Worm (Caenorhabditis elegans) whole organism, L3 larva: Measurements from ENCODE around the gene egl-10.

ENCODE experiments used
- R02D3.7 ChIP-seq: fragments of 150-350 bp; optimal IDR thresholded peaks from 2 replicates; lab custom pipeline; 2014; ENCODE audit warnings: missing biosample characterization, missing genetic modification characterization
- ceh-28 ChIP-seq: fragments of 150-350 bp; optimal IDR thresholded peaks from 2 replicates; lab custom pipeline; 2014; ENCODE audit warnings: missing biosample characterization, missing genetic modification reagents, missing genetic modification characterization
- ceh-82 ChIP-seq: fragments of 150-350 bp; optimal IDR thresholded peaks from 2 replicates; lab custom pipeline; 2014; ENCODE audit warnings: missing biosample characterization, missing genetic modification characterization
- ceh-9 ChIP-seq: sonication (generic microtip); optimal IDR thresholded peaks from 2 replicates; lab custom pipeline; 2018; ENCODE audit warnings: missing biosample characterization, missing genetic modification characterization
- daf-12 ChIP-seq: fragments of 150-350 bp; optimal IDR thresholded peaks from 2 replicates; lab custom pipeline; 2014; ENCODE audit warnings: missing biosample characterization, missing genetic modification reagents, missing genetic modification characterization
- egl-5 ChIP-seq: fragments of 150-350 bp; optimal IDR thresholded peaks from 2 replicates; lab custom pipeline; 2017; ENCODE audit warnings: missing biosample characterization, missing genetic modification reagents, missing genetic modification characterization, inconsistent platforms
- elt-2 ChIP-seq: sonication (generic microtip); optimal IDR thresholded peaks from 2 replicates; lab custom pipeline; 2016; ENCODE audit warnings: missing genetic modification reagents, mild to moderate bottlenecking, missing genetic modification characterization, missing compliant biosample characterization
- elt-3 ChIP-seq, 3 experiments: fragments of 150-350 bp in 1 of 3; sonication (generic microtip) in 2 of 3; optimal IDR thresholded peaks; 2 replicates in 2 of 3; 4 replicates in 1 of 3; lab custom pipeline; 2014 to 2017; ENCODE audit warnings: missing biosample characterization in 3 of 3, missing genetic modification characterization in 3 of 3
- eor-1 ChIP-seq, 2 experiments: fragments of 150-350 bp; optimal IDR thresholded peaks; 2 replicates each; lab custom pipeline; 2014 to 2018; ENCODE audit warnings: missing biosample characterization in 2 of 2, missing genetic modification characterization in 2 of 2
- fos-1 ChIP-seq: fragments of 150-350 bp; optimal IDR thresholded peaks from 2 replicates; lab custom pipeline; 2014; ENCODE audit warnings: missing biosample characterization, missing genetic modification characterization
- hmg-11 ChIP-seq: sonication (generic microtip); optimal IDR thresholded peaks from 2 replicates; lab custom pipeline; 2016; ENCODE audit warnings: missing genetic modification characterization, missing compliant biosample characterization
- jun-1 ChIP-seq: fragments of 150-350 bp; optimal IDR thresholded peaks from 2 replicates; lab custom pipeline; 2014; ENCODE audit warnings: missing biosample characterization, missing genetic modification reagents, missing genetic modification characterization
- lin-15B ChIP-seq: fragments of 150-350 bp; optimal IDR thresholded peaks from 2 replicates; lab custom pipeline; 2014; ENCODE audit warnings: missing biosample characterization, missing genetic modification characterization
- lin-39 ChIP-seq: fragments of 150-350 bp; optimal IDR thresholded peaks from 2 replicates; lab custom pipeline; 2018; ENCODE audit warnings: missing biosample characterization, missing genetic modification reagents, missing genetic modification characterization
- lsy-12 ChIP-seq: sonication (generic microtip); optimal IDR thresholded peaks from 2 replicates; lab custom pipeline; 2016; ENCODE audit warnings: mild to moderate bottlenecking, missing genetic modification characterization, missing compliant biosample characterization
- mdl-1 ChIP-seq: fragments of 150-350 bp; optimal IDR thresholded peaks from 2 replicates; lab custom pipeline; 2014; ENCODE audit warnings: missing biosample characterization, missing genetic modification characterization
- mml-1 ChIP-seq: fragments of 150-350 bp; sonication (generic microtip); optimal IDR thresholded peaks from 3 replicates; lab custom pipeline; 2014; ENCODE audit warnings: missing biosample characterization, missing genetic modification characterization
- nfya-1 ChIP-seq: sonication (generic microtip); optimal IDR thresholded peaks from 2 replicates; lab custom pipeline; 2017; ENCODE audit warnings: missing genetic modification characterization, mild to moderate bottlenecking, missing compliant biosample characterization, antibody characterized with exemption, moderate library complexity; ENCODE audit not compliant: insufficient read depth
- nhr-12 ChIP-seq: fragments of 150-350 bp; optimal IDR thresholded peaks from 2 replicates; lab custom pipeline; 2014; ENCODE audit warnings: missing biosample characterization, missing genetic modification characterization
- nhr-23 ChIP-seq: fragments of 150-350 bp; optimal IDR thresholded peaks from 2 replicates; lab custom pipeline; 2014; ENCODE audit warnings: missing biosample characterization, missing genetic modification reagents, missing genetic modification characterization
- nhr-25 ChIP-seq: sonication (generic microtip); optimal IDR thresholded peaks from 2 replicates; lab custom pipeline; 2017; ENCODE audit warnings: missing biosample characterization, missing genetic modification characterization
- nhr-28 ChIP-seq: fragments of 150-350 bp; optimal IDR thresholded peaks from 2 replicates; lab custom pipeline; 2014; ENCODE audit warnings: missing biosample characterization, missing genetic modification characterization
- nhr-76 ChIP-seq: fragments of 150-350 bp; sonication (generic microtip); optimal IDR thresholded peaks from 5 replicates; lab custom pipeline; 2014; ENCODE audit warnings: missing biosample characterization, missing genetic modification characterization
- pha-4 ChIP-seq: fragments of 150-350 bp; optimal IDR thresholded peaks from 2 replicates; lab custom pipeline; 2014; ENCODE audit warnings: missing biosample characterization, missing genetic modification reagents, missing genetic modification characterization
- pqm-1 ChIP-seq: fragments of 150-350 bp; optimal IDR thresholded peaks from 2 replicates; lab custom pipeline; 2017; ENCODE audit warnings: missing biosample characterization, missing genetic modification characterization, inconsistent platforms
- skn-1 ChIP-seq: fragments of 150-350 bp; optimal IDR thresholded peaks from 2 replicates; lab custom pipeline; 2014; ENCODE audit warnings: missing biosample characterization, missing genetic modification characterization
- snpc-4 ChIP-seq: fragments of 150-350 bp; optimal IDR thresholded peaks from 2 replicates; lab custom pipeline; 2014; ENCODE audit warnings: missing biosample characterization, missing genetic modification characterization
- tbx-2 ChIP-seq: sonication (generic microtip); optimal IDR thresholded peaks from 2 replicates; lab custom pipeline; 2016; ENCODE audit warnings: mild to moderate bottlenecking, missing genetic modification characterization, missing compliant biosample characterization
- unc-39 ChIP-seq: sonication (generic microtip); optimal IDR thresholded peaks from 4 replicates; lab custom pipeline; 2017; ENCODE audit warnings: missing biosample characterization, missing genetic modification characterization
- unc-62 ChIP-seq: fragments of 150-350 bp; sonication (generic microtip); optimal IDR thresholded peaks from 4 replicates; lab custom pipeline; 2014; ENCODE audit warnings: missing biosample characterization, missing genetic modification reagents, missing genetic modification characterization
- zag-1 ChIP-seq: fragments of 150-350 bp; optimal IDR thresholded peaks from 2 replicates; lab custom pipeline; 2014; ENCODE audit warnings: missing biosample characterization, missing genetic modification characterization
- ztf-11 ChIP-seq: fragments of 150-350 bp; optimal IDR thresholded peaks from 2 replicates; lab custom pipeline; 2014; ENCODE audit warnings: missing biosample characterization, missing genetic modification characterization

egl-10 gene

ce11 chrV:12488002-12488401 is 25.2 kb upstream of the egl-10 start:
- TF ChIP-seq ceh-82 (no peak), egl-5 (tag; lab: Kevin White, UChicago) (peak; percentile 79), pha-4 (peak; percentile 43), snpc-4 (tag; lab: Kevin White, UChicago) (peak; percentile 48)
- TF ChIP-seq, all 47 proteins: peak for 3

DNA sequence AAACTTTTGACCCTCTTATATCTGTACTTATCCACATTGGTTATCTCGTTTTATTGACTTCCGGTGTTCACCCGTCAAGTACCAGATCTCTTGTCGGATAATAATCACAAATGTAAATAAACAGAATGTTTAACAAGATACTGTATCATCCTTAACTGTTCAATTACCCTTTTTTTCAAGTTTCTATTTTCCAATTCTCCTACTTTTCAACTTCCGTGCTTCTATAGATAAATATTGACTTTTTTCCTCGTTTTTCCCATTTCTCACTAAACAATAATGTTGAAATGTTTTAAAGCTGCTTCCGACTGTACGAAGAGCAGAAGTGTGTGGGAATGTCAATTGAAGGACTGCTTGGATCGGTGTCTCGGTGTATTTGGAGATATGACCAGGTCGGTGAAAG is 24.1 kb upstream of the egl-10 start, which contains the start of gene inx-11:
inx-11 (plus strand) TSS at position 301 of the 400 bp plus-strand sequence.
- TF ChIP-seq nhr-76 (tag; lab: Kevin White, UChicago), result no peak
- TF ChIP-seq pha-4, result peak; percentile 75

- TF ChIP-seq lin-39 (tag; lab: Kevin White, UChicago) (no peak), nhr-23 (no peak), nhr-76 (tag; lab: Kevin White, UChicago) (no peak), R02D3.7 (tag; lab: Kevin White, UChicago) (no peak), unc-62 (GFP tag; lab: Kevin White, UChicago) (no peak), ztf-11 (no peak), fos-1 (no peak)
These were observed 21.8 kb upstream of the egl-10 start, which contains the start of gene srt-39 for ce11 chrV:12484585-12484984. Gene srt-39 (plus strand): TSS chrV:12484885.

ce11 chrV:12478990-12479389 is 16.2 kb upstream of the egl-10 start:
- TF ChIP-seq nfya-1 (tag; lab: Kevin White, UChicago), result peak; percentile 23
- no peak for TF ChIP-seq nhr-76 (tag; lab: Kevin White, UChicago)
- peak; percentile 18 for TF ChIP-seq egl-5 (tag; lab: Kevin White, UChicago)
- TF ChIP-seq fos-1, result no peak
- no peak for TF ChIP-seq lsy-12 (tag; lab: Kevin White, UChicago)
- TF ChIP-seq hmg-11 (tag; lab: Kevin White, UChicago), result no peak
- no peak for TF ChIP-seq elt-2
- TF ChIP-seq, all 47 proteins: peak for 2

DNA sequence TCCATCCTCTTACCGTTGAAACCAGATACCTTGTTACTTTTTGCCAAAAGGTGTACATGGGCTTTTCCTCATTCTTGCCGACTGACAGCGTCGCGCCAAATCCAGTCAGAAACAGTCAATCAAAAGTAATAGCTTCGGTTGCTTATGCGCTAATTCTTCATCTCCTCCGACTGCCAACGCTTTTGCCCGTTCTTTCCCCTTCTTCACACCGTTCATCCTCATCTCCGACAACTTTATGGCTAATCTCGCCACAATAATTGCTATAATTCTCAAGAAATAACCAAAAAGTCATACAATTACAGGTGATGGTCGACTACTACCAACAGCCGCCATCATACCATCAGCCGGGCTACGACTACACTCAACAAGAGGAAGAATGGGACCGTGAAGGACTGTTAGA is 15.3 kb upstream of the egl-10 start, which contains the start of gene atn-1:
atn-1 (plus strand) TSS at position 301 of the 400 bp plus-strand sequence.
- TF ChIP-seq nhr-25 (tag; lab: Kevin White, UChicago) (no peak), ceh-28 (tag; lab: Kevin White, UChicago) (no peak), nhr-28 (tag; lab: Kevin White, UChicago) (no peak), nhr-12 (no peak), elt-2 (no peak), lin-39 (tag; lab: Kevin White, UChicago) (no peak), skn-1 (no peak), lsy-12 (tag; lab: Kevin White, UChicago) (no peak), elt-3 (tag; optimal IDR thresholded peaks at IDR 0.05; lab: Kevin White, UChicago) (no peak), R02D3.7 (tag; lab: Kevin White, UChicago) (no peak), lin-15B (tag; lab: Kevin White, UChicago) (no peak), mml-1 (tag; lab: Kevin White, UChicago) (no peak), eor-1 (tag; optimal IDR thresholded peaks at IDR 0.05; lab: Kevin White, UChicago) (no peak)
- TF ChIP-seq, all 47 proteins: peak for 0

- TF ChIP-seq lin-39 (tag; lab: Kevin White, UChicago) (peak; percentile 6), nhr-23 (no peak), snpc-4 (tag; lab: Kevin White, UChicago) (no peak), jun-1 (tag; lab: Kevin White, UChicago) (no peak), tbx-2 (tag; lab: Kevin White, UChicago) (no peak), unc-39 (tag; lab: Kevin White, UChicago) (no peak)
These were observed 14.3 kb upstream of the egl-10 start for ce11 chrV:12477139-12477538.

DNA sequence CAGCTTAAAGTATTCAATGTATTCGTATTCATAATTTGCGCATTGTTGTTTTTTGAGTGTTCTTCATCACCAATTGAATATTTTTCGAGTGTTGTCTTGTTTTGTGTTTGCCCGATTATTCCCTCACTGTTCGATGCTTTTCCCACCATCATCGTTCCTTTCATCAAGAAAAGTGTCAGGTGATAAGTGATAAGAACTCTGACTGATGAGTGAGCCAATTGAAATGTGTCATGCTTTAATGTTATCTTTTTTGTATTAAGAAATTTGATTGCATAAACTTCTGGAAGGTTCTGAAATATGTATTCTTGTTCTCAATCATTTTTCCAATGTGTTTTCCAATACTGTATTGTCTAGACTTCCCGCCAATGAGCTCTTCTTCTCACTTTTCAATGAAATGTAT is 12.6 kb upstream of the egl-10 start:
- TF ChIP-seq unc-39 (tag; lab: Kevin White, UChicago) (no peak), pha-4 (peak; percentile 69), mdl-1 (tag; lab: Kevin White, UChicago) (no peak), jun-1 (tag; lab: Kevin White, UChicago) (peak; percentile 59), pqm-1 (tag; lab: Kevin White, UChicago) (peak; percentile 59), ceh-28 (tag; lab: Kevin White, UChicago) (no peak), elt-2 (peak; percentile 91), snpc-4 (tag; lab: Kevin White, UChicago) (no peak), ceh-9 (no peak), zag-1 (tag; lab: Kevin White, UChicago) (no peak), nhr-12 (no peak), nhr-23 (no peak), daf-12 (tag; lab: Kevin White, UChicago) (no peak), hmg-11 (tag; lab: Kevin White, UChicago) (no peak)
